Fruit fly (Drosophila melanogaster) whole organism, embryonic: ENCODE results near the gene CG13075.

Experiments
- Asciz ChIP-seq: fragments of 200-800 bp; sonication (Bioruptor generic); optimal IDR thresholded peaks from 2 replicates; lab custom pipeline; 2017; ENCODE audit warnings: missing biosample characterization, mild to moderate bottlenecking, missing genetic modification characterization, missing genetic modification reagents
- BEAF-32 ChIP-seq: fragments of 200-800 bp; sonication (Bioruptor generic); optimal IDR thresholded peaks from 3 replicates; lab custom pipeline; 2017; ENCODE audit warnings: missing biosample characterization, missing genetic modification characterization, mild to moderate bottlenecking, moderate library complexity, missing genetic modification reagents
- CG11085 ChIP-seq: fragments of 200-800 bp; sonication (Bioruptor generic); IDR thresholded peaks from 2 replicates; pipeline ENCODE4 v1.3.6; 2022; ENCODE audit warnings: missing biosample characterization, missing genetic modification characterization
- CG11398 ChIP-seq: fragments of 200-800 bp; sonication (Bioruptor generic); optimal IDR thresholded peaks from 2 replicates; lab custom pipeline; 2016; ENCODE audit warnings: missing biosample characterization, missing genetic modification characterization
- CG11504 ChIP-seq: fragments of 200-800 bp; sonication (Bioruptor generic); optimal IDR thresholded peaks from 3 replicates; lab custom pipeline; 2019; ENCODE audit warnings: missing biosample characterization, mild to moderate bottlenecking, missing genetic modification characterization, moderate library complexity
- CG12942 ChIP-seq: fragments of 200-800 bp; sonication (Bioruptor generic); optimal IDR thresholded peaks from 3 replicates; lab custom pipeline; 2016; ENCODE audit warnings: missing biosample characterization, missing genetic modification characterization
- CG13296 ChIP-seq: fragments of 200-800 bp; sonication (Bioruptor generic); optimal IDR thresholded peaks from 3 replicates; lab custom pipeline; 2018; ENCODE audit warnings: missing biosample characterization, mild to moderate bottlenecking, missing genetic modification characterization
- CG13894 ChIP-seq: fragments of 200-800 bp; sonication (Bioruptor generic); optimal IDR thresholded peaks from 3 replicates; lab custom pipeline; 2018; ENCODE audit warnings: missing biosample characterization, mild to moderate bottlenecking, missing genetic modification characterization, moderate library complexity
- CG14965 ChIP-seq: fragments of 200-800 bp; sonication (Bioruptor generic); optimal IDR thresholded peaks from 2 replicates; lab custom pipeline; 2016; ENCODE audit warnings: missing biosample characterization, missing genetic modification characterization, borderline replicate concordance
- CG15011 ChIP-seq: fragments of 200-800 bp; sonication (Bioruptor generic); optimal IDR thresholded peaks from 3 replicates; lab custom pipeline; 2018; ENCODE audit warnings: missing biosample characterization, mild to moderate bottlenecking, missing genetic modification characterization
- CG16779 ChIP-seq: fragments of 200-800 bp; sonication (Bioruptor generic); IDR thresholded peaks from 2 replicates; pipeline ENCODE4 v1.3.6; 2022; ENCODE audit warnings: missing biosample characterization, missing genetic modification characterization
- CG16813 ChIP-seq: fragments of 200-800 bp; sonication (Bioruptor generic); IDR thresholded peaks from 3 replicates; pipeline ENCODE4 v1.3.6; 2022; ENCODE audit warnings: missing biosample characterization, missing genetic modification characterization; ENCODE audit not compliant: partially characterized antibody
- CG17829 ChIP-seq: fragments of 200-800 bp; optimal IDR thresholded peaks from 2 replicates; lab custom pipeline; 2019; ENCODE audit warnings: missing biosample characterization, mild to moderate bottlenecking, missing genetic modification characterization, moderate library complexity
- CG18262 ChIP-seq: fragments of 200-800 bp; optimal IDR thresholded peaks from 3 replicates; lab custom pipeline; 2019; ENCODE audit warnings: missing biosample characterization, mild to moderate bottlenecking, missing genetic modification characterization, moderate library complexity
- CG2116 ChIP-seq: fragments of 200-800 bp; sonication (Bioruptor generic); optimal IDR thresholded peaks from 3 replicates; lab custom pipeline; 2018; ENCODE audit warnings: missing biosample characterization, mild to moderate bottlenecking, missing genetic modification characterization
- CG30431 ChIP-seq: fragments of 200-800 bp; sonication (Bioruptor generic); optimal IDR thresholded peaks from 2 replicates; lab custom pipeline; 2017; ENCODE audit warnings: missing biosample characterization, missing genetic modification characterization
- CG3065 ChIP-seq: fragments of 200-800 bp; sonication (Bioruptor generic); optimal IDR thresholded peaks from 2 replicates; lab custom pipeline; 2016; ENCODE audit warnings: missing biosample characterization, missing genetic modification characterization
- CG32767 ChIP-seq: fragments of 200-800 bp; sonication (Bioruptor generic); IDR thresholded peaks from 2 replicates; pipeline ENCODE4 v1.3.6; 2022; ENCODE audit warnings: missing biosample characterization, missing genetic modification characterization
- CG3407 ChIP-seq: fragments of 200-800 bp; sonication (Bioruptor generic); optimal IDR thresholded peaks from 2 replicates; lab custom pipeline; 2018; ENCODE audit warnings: missing biosample characterization, mild to moderate bottlenecking, missing genetic modification characterization
- CG4707 ChIP-seq: fragments of 200-800 bp; sonication (Bioruptor generic); optimal IDR thresholded peaks from 2 replicates; lab custom pipeline; 2018; ENCODE audit warnings: missing biosample characterization, mild to moderate bottlenecking, missing genetic modification characterization, moderate library complexity
- CG4854 ChIP-seq: fragments of 200-800 bp; sonication (Bioruptor generic); optimal IDR thresholded peaks from 2 replicates; lab custom pipeline; 2016; ENCODE audit warnings: missing biosample characterization, missing genetic modification characterization, inconsistent platforms
- CG5180 ChIP-seq: fragments of 200-800 bp; sonication (Bioruptor generic); optimal IDR thresholded peaks from 3 replicates; lab custom pipeline; 2017; ENCODE audit warnings: missing biosample characterization, missing genetic modification characterization, mild to moderate bottlenecking, moderate library complexity, missing genetic modification reagents
- CG7987 ChIP-seq: fragments of 200-800 bp; sonication (Bioruptor generic); optimal IDR thresholded peaks from 2 replicates; lab custom pipeline; 2018; ENCODE audit warnings: missing biosample characterization, mild to moderate bottlenecking, missing genetic modification characterization, moderate library complexity
- CG8944 ChIP-seq: fragments of 200-800 bp; sonication (Bioruptor generic); optimal IDR thresholded peaks from 3 replicates; lab custom pipeline; 2016; ENCODE audit warnings: missing biosample characterization, missing genetic modification characterization
- CoRest ChIP-seq: fragments of 200-800 bp; sonication (Bioruptor generic); optimal IDR thresholded peaks from 3 replicates; lab custom pipeline; 2018; ENCODE audit warnings: missing biosample characterization, mild to moderate bottlenecking, missing genetic modification characterization, moderate library complexity
- Dll ChIP-seq: fragments of 200-800 bp; sonication (Bioruptor generic); IDR thresholded peaks from 4 replicates; pipeline ENCODE4 v1.3.6; 2022; ENCODE audit warnings: missing biosample characterization, missing genetic modification characterization; ENCODE audit not compliant: partially characterized antibody
- ERR ChIP-seq: fragments of 200-800 bp; sonication (Bioruptor generic); optimal IDR thresholded peaks from 2 replicates; lab custom pipeline; 2016; ENCODE audit warnings: missing biosample characterization, missing genetic modification characterization
- Elba2 ChIP-seq: fragments of 200-800 bp; sonication (Bioruptor generic); optimal IDR thresholded peaks from 3 replicates; lab custom pipeline; 2016; ENCODE audit warnings: missing biosample characterization, missing genetic modification characterization
- Hmx ChIP-seq: fragments of 200-800 bp; sonication (Bioruptor generic); optimal IDR thresholded peaks from 2 replicates; lab custom pipeline; 2016; ENCODE audit warnings: missing biosample characterization, missing genetic modification characterization
- Lhr ChIP-seq: fragments of 200-800 bp; sonication (Bioruptor generic); optimal IDR thresholded peaks from 3 replicates; lab custom pipeline; 2017; ENCODE audit warnings: mild to moderate bottlenecking, missing biosample characterization, missing genetic modification reagents, missing genetic modification characterization
- Lpt ChIP-seq: fragments of >200 bp; optimal IDR thresholded peaks from 2 replicates; lab custom pipeline; 2018; ENCODE audit warnings: missing biosample characterization, missing genetic modification characterization
- Oaz ChIP-seq: fragments of 200-800 bp; sonication (Bioruptor generic); IDR thresholded peaks from 2 replicates; pipeline ENCODE4 v1.3.6; 2022; ENCODE audit warnings: missing biosample characterization, missing genetic modification characterization
- Oli ChIP-seq: fragments of 200-800 bp; sonication (Bioruptor generic); optimal IDR thresholded peaks from 2 replicates; lab custom pipeline; 2018; ENCODE audit warnings: missing biosample characterization, mild to moderate bottlenecking, missing genetic modification characterization, moderate library complexity
- Ravus ChIP-seq: fragments of 200-800 bp; sonication (Bioruptor generic); IDR thresholded peaks from 2 replicates; pipeline ENCODE4 v1.3.6; 2022; ENCODE audit warnings: missing biosample characterization, missing genetic modification characterization
- abd-A ChIP-seq: fragments of 200-800 bp; sonication (Bioruptor generic); optimal IDR thresholded peaks from 3 replicates; lab custom pipeline; 2019; ENCODE audit warnings: missing biosample characterization, mild to moderate bottlenecking, missing genetic modification characterization, moderate library complexity
- ap ChIP-seq: fragments of 200-800 bp; sonication (Bioruptor generic); IDR thresholded peaks from 2 replicates; pipeline ENCODE4 v1.3.6; 2022; ENCODE audit warnings: missing biosample characterization, missing genetic modification characterization
- dimm ChIP-seq: fragments of 200-800 bp; sonication (Bioruptor generic); IDR thresholded peaks from 2 replicates; pipeline ENCODE4 v1.3.6; 2022; ENCODE audit warnings: missing biosample characterization, missing genetic modification characterization
- disco-r ChIP-seq: fragments of 200-800 bp; sonication (Bioruptor generic); optimal IDR thresholded peaks from 2 replicates; lab custom pipeline; 2016; ENCODE audit warnings: missing biosample characterization, missing genetic modification characterization
- dpn ChIP-seq, 2 experiments: fragments of 200-800 bp; sonication (Bioruptor generic); optimal IDR thresholded peaks; 3 replicates each; lab custom pipeline; 2016; ENCODE audit warnings: missing biosample characterization in 2 of 2, missing genetic modification characterization in 2 of 2
- en ChIP-seq: fragments of 200-800 bp; sonication (Bioruptor generic); optimal IDR thresholded peaks from 2 replicates; lab custom pipeline; 2016; ENCODE audit warnings: missing biosample characterization, missing genetic modification characterization
- fd3F ChIP-seq: fragments of 200-800 bp; sonication (Bioruptor generic); optimal IDR thresholded peaks from 2 replicates; lab custom pipeline; 2018; ENCODE audit warnings: missing biosample characterization, mild to moderate bottlenecking, missing genetic modification characterization, moderate library complexity
- hbn ChIP-seq: fragments of 200-800 bp; sonication (Bioruptor generic); IDR thresholded peaks from 2 replicates; pipeline ENCODE4 v1.3.6; 2022; ENCODE audit warnings: missing biosample characterization, missing genetic modification characterization; ENCODE audit not compliant: partially characterized antibody
- jing ChIP-seq: fragments of 200-800 bp; sonication (Bioruptor generic); optimal IDR thresholded peaks from 2 replicates; lab custom pipeline; 2018; ENCODE audit warnings: missing biosample characterization, mild to moderate bottlenecking, missing genetic modification characterization
- oc ChIP-seq: fragments of 200-800 bp; sonication (Bioruptor generic); optimal IDR thresholded peaks from 2 replicates; lab custom pipeline; 2018; ENCODE audit warnings: missing biosample characterization, mild to moderate bottlenecking, missing genetic modification characterization, moderate library complexity
- sima ChIP-seq: fragments of 200-800 bp; sonication (Bioruptor generic); optimal IDR thresholded peaks from 2 replicates; lab custom pipeline; 2016; ENCODE audit warnings: missing biosample characterization, missing genetic modification characterization
- twi ChIP-seq: fragments of 200-800 bp; optimal IDR thresholded peaks from 2 replicates; lab custom pipeline; 2019; ENCODE audit warnings: missing biosample characterization, mild to moderate bottlenecking, missing genetic modification characterization, moderate library complexity
- vnd ChIP-seq: fragments of 200-800 bp; sonication (Bioruptor generic); IDR thresholded peaks from 3 replicates; pipeline ENCODE4 v1.3.6; 2022; ENCODE audit warnings: missing biosample characterization, missing genetic modification characterization; ENCODE audit not compliant: partially characterized antibody
- z ChIP-seq: fragments of 200-800 bp; sonication (Bioruptor generic); IDR thresholded peaks from 3 replicates; pipeline ENCODE4 v1.3.6; 2022; ENCODE audit warnings: missing biosample characterization, missing genetic modification characterization
- zen2 ChIP-seq: fragments of 200-800 bp; sonication (Bioruptor generic); IDR thresholded peaks from 3 replicates; pipeline ENCODE4 v1.3.6; 2022; ENCODE audit warnings: missing biosample characterization, missing genetic modification characterization; ENCODE audit not compliant: partially characterized antibody

Gene CG13075

dm6 chr3L:16060806-16061600, 22.8 kb upstream of the CG13075 start (continued):
- TF ChIP-seq CG15011 (peak; percentile 34), z (GFP tag; lab: Robert Waterston, UW) (no peak), CG16779 (GFP tag; lab: Robert Waterston, UW) (no peak), dpn (GFP tag; optimal IDR thresholded peaks at IDR 0.05; lab: Kevin White, UChicago) (peak; percentile 22 to 33), sima (GFP tag; lab: Kevin White, UChicago) (no peak), en (no peak), disco-r (peak; percentile 8), Oli (tag; lab: Kevin White, UChicago) (no peak), CG17829 (tag; lab: Kevin White, UChicago) (peak; percentile 53), CG7987 (GFP tag; lab: Kevin White, UChicago) (no peak), CG32767 (GFP tag; lab: Robert Waterston, UW) (no peak), CG8944 (no peak), CG11504 (tag; lab: Kevin White, UChicago) (no peak), CG5180 (peak; percentile 17), hbn (GFP tag; lab: Robert Waterston, UW) (no peak), BEAF-32 (no peak), Asciz (GFP tag; lab: Kevin White, UChicago) (no peak), CG3407 (GFP tag; lab: Kevin White, UChicago) (no peak), vnd (GFP tag; lab: Robert Waterston, UW) (no peak), Hmx (GFP tag; lab: Kevin White, UChicago) (no peak), CG4854 (no peak), Dll (GFP tag; lab: Robert Waterston, UW) (no peak), Elba2 (GFP tag; lab: Kevin White, UChicago) (no peak), CG16813 (no peak), dimm (no peak), abd-A (tag; lab: Kevin White, UChicago) (no peak), ERR (GFP tag; lab: Kevin White, UChicago) (no peak), Ravus (no peak), CG2116 (GFP tag; lab: Kevin White, UChicago) (no peak), Lpt (GFP tag; lab: Kevin White, UChicago) (no peak), CG3065 (GFP tag; lab: Kevin White, UChicago) (no peak), CG11085 (no peak), jing (GFP tag; lab: Kevin White, UChicago) (no peak), twi (tag; lab: Kevin White, UChicago) (no peak), CoRest (no peak), zen2 (GFP tag; lab: Robert Waterston, UW) (no peak), oc (tag; lab: Kevin White, UChicago) (no peak), CG30431 (GFP tag; lab: Kevin White, UChicago) (peak; percentile 1), CG18262 (tag; lab: Kevin White, UChicago) (peak; percentile 79), fd3F (GFP tag; lab: Kevin White, UChicago) (no peak), Oaz (GFP tag; lab: Robert Waterston, UW) (no peak), CG13894 (tag; lab: Kevin White, UChicago) (no peak), CG13296 (GFP tag; lab: Kevin White, UChicago) (no peak), CG11398 (no peak), CG4707 (no peak), ap (GFP tag; lab: Robert Waterston, UW) (no peak), CG12942 (GFP tag; lab: Kevin White, UChicago) (no peak), Lhr (no peak), CG14965 (no peak)
